Worm (Caenorhabditis elegans) whole organism, L2 larva: Measurements from ENCODE around the gene comt-1.

Experiments
- C34F6.9 ChIP-seq: fragments of 150-350 bp; optimal IDR thresholded peaks from 2 replicates; lab custom pipeline; 2014; ENCODE audit warnings: missing biosample characterization, missing genetic modification characterization
- F13H6.1 ChIP-seq: sonication (generic microtip); optimal IDR thresholded peaks from 2 replicates; lab custom pipeline; 2016; ENCODE audit warnings: missing genetic modification characterization, missing compliant biosample characterization
- R02D3.7 ChIP-seq: fragments of 150-350 bp; optimal IDR thresholded peaks from 2 replicates; lab custom pipeline; 2014; ENCODE audit warnings: missing biosample characterization, missing genetic modification characterization
- Y55F3AM.14 ChIP-seq: fragments of 200-800 bp; sonication (Bioruptor generic); optimal IDR thresholded peaks from 2 replicates; lab custom pipeline; 2018; ENCODE audit warnings: mild to moderate bottlenecking, missing genetic modification characterization, missing compliant biosample characterization
- ZK546.5 ChIP-seq: sonication (generic microtip); optimal IDR thresholded peaks from 2 replicates; lab custom pipeline; 2017; ENCODE audit warnings: missing biosample characterization, missing genetic modification characterization
- alr-1 ChIP-seq: fragments of 150-350 bp; optimal IDR thresholded peaks from 2 replicates; lab custom pipeline; 2014; ENCODE audit warnings: missing biosample characterization, missing genetic modification characterization
- aly-2 ChIP-seq: fragments of 150-350 bp; optimal IDR thresholded peaks from 2 replicates; lab custom pipeline; 2014; ENCODE audit warnings: missing biosample characterization, missing genetic modification characterization
- ama-1 ChIP-seq: fragments of 150-350 bp; optimal IDR thresholded peaks from 2 replicates; lab custom pipeline; 2018; ENCODE audit warnings: inconsistent platforms
- blmp-1 ChIP-seq: sonication (generic microtip); optimal IDR thresholded peaks from 2 replicates; lab custom pipeline; 2017; ENCODE audit warnings: missing genetic modification characterization, mild to moderate bottlenecking, missing compliant biosample characterization, antibody characterized with exemption, moderate library complexity; ENCODE audit not compliant: insufficient read depth
- crh-2 ChIP-seq: sonication (generic microtip); optimal IDR thresholded peaks from 2 replicates; lab custom pipeline; 2017; ENCODE audit warnings: missing biosample characterization, missing genetic modification characterization
- dmd-4 ChIP-seq: sonication (generic microtip); optimal IDR thresholded peaks from 2 replicates; lab custom pipeline; 2017; ENCODE audit warnings: missing biosample characterization, missing genetic modification characterization
- egl-27 ChIP-seq: sonication (generic microtip); optimal IDR thresholded peaks from 3 replicates; lab custom pipeline; 2017; ENCODE audit warnings: missing biosample characterization, missing genetic modification reagents, missing genetic modification characterization
- elt-1 ChIP-seq: fragments of 150-350 bp; optimal IDR thresholded peaks from 2 replicates; lab custom pipeline; 2014; ENCODE audit warnings: missing biosample characterization, missing genetic modification characterization
- elt-3 ChIP-seq: sonication (generic microtip); optimal IDR thresholded peaks from 2 replicates; lab custom pipeline; 2017; ENCODE audit warnings: missing biosample characterization, missing genetic modification characterization
- fos-1 ChIP-seq: fragments of 150-350 bp; optimal IDR thresholded peaks from 2 replicates; lab custom pipeline; 2014; ENCODE audit warnings: missing biosample characterization, missing genetic modification characterization
- gmeb-1 ChIP-seq: fragments of 150-350 bp; optimal IDR thresholded peaks from 2 replicates; lab custom pipeline; 2014; ENCODE audit warnings: missing biosample characterization, missing genetic modification characterization
- lin-11 ChIP-seq: fragments of 150-350 bp; sonication (generic microtip); optimal IDR thresholded peaks from 2 replicates; lab custom pipeline; 2014; ENCODE audit warnings: missing biosample characterization, missing genetic modification characterization, inconsistent platforms, mixed read lengths
- lin-13 ChIP-seq: fragments of 150-350 bp; optimal IDR thresholded peaks from 2 replicates; lab custom pipeline; 2014; ENCODE audit warnings: missing biosample characterization, missing genetic modification reagents, missing genetic modification characterization
- mbf-1 ChIP-seq: sonication (generic microtip); optimal IDR thresholded peaks from 2 replicates; lab custom pipeline; 2017; ENCODE audit warnings: missing biosample characterization, missing genetic modification characterization
- mdl-1 ChIP-seq, 2 experiments: fragments of 150-350 bp in 1 of 2; sonication (generic microtip) in 1 of 2; optimal IDR thresholded peaks; 2 replicates each; lab custom pipeline; 2017; ENCODE audit warnings: missing biosample characterization in 2 of 2, missing genetic modification characterization in 2 of 2
- nhr-23 ChIP-seq: fragments of 150-350 bp; optimal IDR thresholded peaks from 2 replicates; lab custom pipeline; 2014; ENCODE audit warnings: missing biosample characterization, missing genetic modification reagents, missing genetic modification characterization
- nhr-237 ChIP-seq: fragments of 150-350 bp; optimal IDR thresholded peaks from 2 replicates; lab custom pipeline; 2014; ENCODE audit warnings: missing biosample characterization, missing genetic modification characterization
- nhr-25 ChIP-seq: fragments of 150-350 bp; sonication (generic microtip); optimal IDR thresholded peaks from 3 replicates; lab custom pipeline; 2014; ENCODE audit warnings: missing biosample characterization, missing genetic modification characterization
- nhr-77 ChIP-seq: fragments of 150-350 bp; optimal IDR thresholded peaks from 2 replicates; lab custom pipeline; 2014; ENCODE audit warnings: missing biosample characterization, missing genetic modification characterization
- skn-1 ChIP-seq: sonication (generic microtip); optimal IDR thresholded peaks from 2 replicates; lab custom pipeline; 2017; ENCODE audit warnings: missing biosample characterization, missing genetic modification characterization
- sma-3 ChIP-seq: sonication (generic microtip); optimal IDR thresholded peaks from 2 replicates; lab custom pipeline; 2016; ENCODE audit warnings: missing genetic modification reagents, missing genetic modification characterization, missing compliant biosample characterization
- sma-9 ChIP-seq, 2 experiments: fragments of 150-350 bp in 1 of 2; sonication (generic microtip) in 1 of 2; optimal IDR thresholded peaks; 2 replicates each; lab custom pipeline; 2014 to 2016; ENCODE audit warnings: missing genetic modification characterization in 2 of 2, mild to moderate bottlenecking in 1 of 2, missing biosample characterization in 1 of 2, missing compliant biosample characterization in 1 of 2, missing genetic modification reagents in 1 of 2, moderate library complexity in 1 of 2
- unc-39 ChIP-seq: fragments of 150-350 bp; optimal IDR thresholded peaks from 2 replicates; lab custom pipeline; 2014; ENCODE audit warnings: missing biosample characterization, missing genetic modification characterization
- unc-55 ChIP-seq: fragments of 150-350 bp; sonication (generic microtip); optimal IDR thresholded peaks from 3 replicates; lab custom pipeline; 2014; ENCODE audit warnings: missing biosample characterization, missing genetic modification reagents, missing genetic modification characterization
- unc-62 ChIP-seq: fragments of 150-350 bp; optimal IDR thresholded peaks from 2 replicates; lab custom pipeline; 2014; ENCODE audit warnings: missing biosample characterization, missing genetic modification reagents, missing genetic modification characterization
- zag-1 ChIP-seq: fragments of 150-350 bp; optimal IDR thresholded peaks from 2 replicates; lab custom pipeline; 2014; ENCODE audit warnings: missing biosample characterization, missing genetic modification characterization

The comt-1 gene

ce11 chrX:2841754-2842153, 20.5 kb downstream of the comt-1 start:
- TF ChIP-seq fos-1 (tag; lab: Kevin White, UChicago), result peak; percentile 69
- no peak for TF ChIP-seq dmd-4
- peak; percentile 47 for TF ChIP-seq F13H6.1 (tag; lab: Kevin White, UChicago)
- no peak for TF ChIP-seq mdl-1 (tag; optimal IDR thresholded peaks at IDR 0.05; lab: Kevin White, UChicago)
- no peak for TF ChIP-seq alr-1 (tag; lab: Kevin White, UChicago)
- no peak for TF ChIP-seq blmp-1 (tag; lab: Kevin White, UChicago)

- no peak for TF ChIP-seq fos-1 (tag; lab: Kevin White, UChicago)
- peak; percentile 7 for TF ChIP-seq nhr-25 (tag; lab: Kevin White, UChicago)
- no peak for TF ChIP-seq crh-2
- no peak for TF ChIP-seq gmeb-1
- TF ChIP-seq nhr-23 (tag; lab: Kevin White, UChicago), result no peak
- TF ChIP-seq C34F6.9 (tag; lab: Kevin White, UChicago), result peak; percentile 21
- TF ChIP-seq elt-3 (tag; lab: Kevin White, UChicago), result no peak
- TF ChIP-seq F13H6.1 (tag; lab: Kevin White, UChicago), result no peak
- TF ChIP-seq skn-1 (tag; lab: Kevin White, UChicago), result no peak
- no peak for TF ChIP-seq nhr-237 (tag; lab: Kevin White, UChicago)
Observed at ce11 chrX:2840287-2840686, 22.0 kb downstream of the comt-1 start, which contains the start of gene Y71H10B.1. Gene Y71H10B.1 (minus strand): TSS chrX:2840292.

ce11 chrX:2838619-2839018, 23.7 kb downstream of the comt-1 start:
- TF ChIP-seq ama-1 (lab: Kevin White, UChicago) (no peak), mbf-1 (tag; lab: Kevin White, UChicago) (no peak), elt-1 (tag; lab: Kevin White, UChicago) (no peak), F13H6.1 (tag; lab: Kevin White, UChicago) (no peak), fos-1 (tag; lab: Kevin White, UChicago) (peak; percentile 82), nhr-237 (tag; lab: Kevin White, UChicago) (no peak), sma-9 (GFP tag; optimal IDR thresholded peaks at IDR 0.05; lab: Kevin White, UChicago) (peak; percentile 23), sma-9 (tag; optimal IDR thresholded peaks at IDR 0.05; lab: Kevin White, UChicago) (no peak)
- TF ChIP-seq, all 48 proteins: peak for 2

- TF ChIP-seq egl-27 (tag; lab: Kevin White, UChicago), result no peak
- no peak for TF ChIP-seq mbf-1 (tag; lab: Kevin White, UChicago)
- TF ChIP-seq R02D3.7 (tag; lab: Kevin White, UChicago), result no peak
- TF ChIP-seq Y55F3AM.14 (GFP tag; lab: Kevin White, UChicago), result no peak
- TF ChIP-seq unc-55 (GFP tag; lab: Kevin White, UChicago), result no peak
- TF ChIP-seq sma-3, result no peak
- no peak for TF ChIP-seq unc-39 (tag; lab: Kevin White, UChicago)
- no peak for TF ChIP-seq lin-11
- TF ChIP-seq elt-3 (tag; lab: Kevin White, UChicago), result no peak
Observed at ce11 chrX:2837477-2837876, 24.8 kb downstream of the comt-1 start.

ce11 chrX:2836770-2837169, 25.5 kb downstream of the comt-1 start:
- TF ChIP-seq sma-9 (GFP tag; optimal IDR thresholded peaks at IDR 0.05; lab: Kevin White, UChicago), result peak; percentile 55
- TF ChIP-seq sma-9 (tag; optimal IDR thresholded peaks at IDR 0.05; lab: Kevin White, UChicago), result no peak
- TF ChIP-seq nhr-25 (tag; lab: Kevin White, UChicago), result no peak
- peak; percentile 56 for TF ChIP-seq fos-1 (tag; lab: Kevin White, UChicago)
- TF ChIP-seq, all 48 proteins: peak for 2

ce11 chrX:2827702-2828182, 34.5 kb downstream of the comt-1 start, which contains the start of gene ssr-2:
Gene ssr-2 (minus strand): TSS chrX:2827752.
- TF ChIP-seq unc-39 (tag; lab: Kevin White, UChicago), result no peak

ce11 chrX:2826337-2826736, 35.9 kb downstream of the comt-1 start:
- no peak for TF ChIP-seq R02D3.7 (tag; lab: Kevin White, UChicago)
- TF ChIP-seq sma-9 (GFP tag; optimal IDR thresholded peaks at IDR 0.05; lab: Kevin White, UChicago), result no peak
- no peak for TF ChIP-seq sma-9 (tag; optimal IDR thresholded peaks at IDR 0.05; lab: Kevin White, UChicago)
- no peak for TF ChIP-seq lin-11
- TF ChIP-seq nhr-77 (tag; lab: Kevin White, UChicago), result no peak
- TF ChIP-seq elt-1 (tag; lab: Kevin White, UChicago), result no peak
- TF ChIP-seq unc-55 (GFP tag; lab: Kevin White, UChicago), result no peak
- TF ChIP-seq zag-1 (tag; lab: Kevin White, UChicago), result no peak
- no peak for TF ChIP-seq Y55F3AM.14 (GFP tag; lab: Kevin White, UChicago)
- no peak for TF ChIP-seq unc-62
- no peak for TF ChIP-seq C34F6.9 (tag; lab: Kevin White, UChicago)
- TF ChIP-seq aly-2 (tag; lab: Kevin White, UChicago), result no peak
- TF ChIP-seq lin-13 (GFP tag; lab: Kevin White, UChicago), result no peak
- TF ChIP-seq gmeb-1, result no peak
- no peak for TF ChIP-seq ZK546.5 (tag; lab: Kevin White, UChicago)
- TF ChIP-seq dmd-4, result no peak
- no peak for TF ChIP-seq elt-3 (tag; lab: Kevin White, UChicago)
